Worm (Caenorhabditis elegans) whole organism, midembryonic: Measurements from ENCODE around the gene F54F12.1.

Experiments
- T22C8.4 ChIP-seq: fragments of 200-800 bp; sonication (Bioruptor generic); IDR thresholded peaks from 2 replicates; pipeline ENCODE4 v1.3.6; 2022; ENCODE audit warnings: missing genetic modification characterization, missing compliant biosample characterization
- cog-1 ChIP-seq: sonication (generic microtip); optimal IDR thresholded peaks from 2 replicates; lab custom pipeline; 2016; ENCODE audit warnings: missing genetic modification characterization, missing compliant biosample characterization
- flt-1 ChIP-seq: fragments of 200-800 bp; sonication (Bioruptor generic); IDR thresholded peaks from 2 replicates; pipeline ENCODE4 v1.3.6; 2022; ENCODE audit warnings: missing genetic modification characterization, missing compliant biosample characterization
- klf-2 ChIP-seq: fragments of 200-800 bp; sonication (Bioruptor generic); conservative IDR thresholded peaks from 2 replicates; pipeline ENCODE4 v1.3.6; 2022; ENCODE audit warnings: missing genetic modification reagents, missing genetic modification characterization, missing compliant biosample characterization
- med-1 ChIP-seq: sonication (generic microtip); optimal IDR thresholded peaks from 2 replicates; lab custom pipeline; 2017; ENCODE audit warnings: missing genetic modification characterization, mild to moderate bottlenecking, missing compliant biosample characterization, antibody characterized with exemption, missing genetic modification reagents; ENCODE audit not compliant: insufficient read depth
- ref-1 ChIP-seq: fragments of 200-800 bp; sonication (Bioruptor generic); conservative IDR thresholded peaks from 2 replicates; pipeline ENCODE4 v1.3.6; 2022; ENCODE audit warnings: missing genetic modification reagents, missing genetic modification characterization, missing compliant biosample characterization
- tab-1 ChIP-seq: fragments of 200-800 bp; sonication (Bioruptor generic); IDR thresholded peaks from 2 replicates; pipeline ENCODE4 v1.3.6; 2022; ENCODE audit warnings: missing genetic modification characterization, missing compliant biosample characterization
- ztf-23 ChIP-seq: fragments of 200-800 bp; sonication (Bioruptor generic); IDR thresholded peaks from 2 replicates; pipeline ENCODE4 v1.3.6; 2022; ENCODE audit warnings: missing genetic modification reagents, missing genetic modification characterization, missing compliant biosample characterization
- ztf-29 ChIP-seq: fragments of 200-800 bp; sonication (Bioruptor generic); IDR thresholded peaks from 2 replicates; pipeline ENCODE4 v1.3.6; 2022; ENCODE audit warnings: missing genetic modification reagents, missing genetic modification characterization, missing compliant biosample characterization

Gene F54F12.1

ce11 chrIII:13069416-13069815, 14.2 kb upstream of the F54F12.1 start:
- TF ChIP-seq ztf-29 (no peak), tab-1 (GFP tag; lab: Robert Waterston, UW) (no peak), cog-1 (tag; lab: Kevin White, UChicago) (no peak), ref-1 (GFP tag; lab: Robert Waterston, UW) (no peak), ztf-23 (GFP tag; lab: Robert Waterston, UW) (no peak), flt-1 (GFP tag; lab: Robert Waterston, UW) (no peak), T22C8.4 (no peak), klf-2 (GFP tag; lab: Robert Waterston, UW) (no peak), med-1 (GFP tag; lab: Kevin White, UChicago) (no peak)

- 0 out of 2 replicates have a peak, but pooled peaks have one; percentile 18 for TF ChIP-seq tab-1 (GFP tag; lab: Robert Waterston, UW)
- TF ChIP-seq ztf-29: no peak; the same call in 1 of the 2 replicates
- TF ChIP-seq flt-1 (GFP tag; lab: Robert Waterston, UW): peak; percentile 81
- no peak for TF ChIP-seq med-1 (GFP tag; lab: Kevin White, UChicago)
- peak; percentile 78 for TF ChIP-seq ztf-23 (GFP tag; lab: Robert Waterston, UW)
- TF ChIP-seq cog-1 (tag; lab: Kevin White, UChicago): peak; percentile 91
- no peak for TF ChIP-seq klf-2 (GFP tag; lab: Robert Waterston, UW)
Observed at ce11 chrIII:13067884-13068767, 12.9 kb upstream of the F54F12.1 start.

- no peak for TF ChIP-seq cog-1 (tag; lab: Kevin White, UChicago)
- no peak for TF ChIP-seq ref-1 (GFP tag; lab: Robert Waterston, UW)
- no peak for TF ChIP-seq ztf-23 (GFP tag; lab: Robert Waterston, UW)
- no peak for TF ChIP-seq med-1 (GFP tag; lab: Kevin White, UChicago)
- no peak for TF ChIP-seq T22C8.4
- TF ChIP-seq ztf-29: no peak
- TF ChIP-seq klf-2 (GFP tag; lab: Robert Waterston, UW): no peak
- no peak for TF ChIP-seq flt-1 (GFP tag; lab: Robert Waterston, UW)
- no peak for TF ChIP-seq tab-1 (GFP tag; lab: Robert Waterston, UW)
Observed at ce11 chrIII:13066828-13067227, 11.6 kb upstream of the F54F12.1 start.

- TF ChIP-seq cog-1 (tag; lab: Kevin White, UChicago) (no peak), ref-1 (GFP tag; lab: Robert Waterston, UW) (no peak), ztf-23 (GFP tag; lab: Robert Waterston, UW) (no peak), tab-1 (GFP tag; lab: Robert Waterston, UW) (no peak), med-1 (GFP tag; lab: Kevin White, UChicago) (no peak), ztf-29 (no peak), T22C8.4 (no peak), klf-2 (GFP tag; lab: Robert Waterston, UW) (no peak), flt-1 (GFP tag; lab: Robert Waterston, UW) (no peak)
Observed at ce11 chrIII:13065694-13066093, 10.5 kb upstream of the F54F12.1 start.

ce11 chrIII:13064213-13065184, 9.3 kb upstream of the F54F12.1 start:
- no peak for TF ChIP-seq ztf-29
- TF ChIP-seq ref-1 (GFP tag; lab: Robert Waterston, UW): no peak
- TF ChIP-seq T22C8.4: no peak
- TF ChIP-seq flt-1 (GFP tag; lab: Robert Waterston, UW): no peak
- TF ChIP-seq med-1 (GFP tag; lab: Kevin White, UChicago): no peak
- TF ChIP-seq tab-1 (GFP tag; lab: Robert Waterston, UW): no peak
- peak; percentile 4 for TF ChIP-seq cog-1 (tag; lab: Kevin White, UChicago)

ce11 chrIII:13062989-13063388, 7.7 kb upstream of the F54F12.1 start:
- TF ChIP-seq med-1 (GFP tag; lab: Kevin White, UChicago): peak; percentile 4
- TF ChIP-seq cog-1 (tag; lab: Kevin White, UChicago): no peak

- TF ChIP-seq ref-1 (GFP tag; lab: Robert Waterston, UW) (no peak), T22C8.4 (no peak), ztf-23 (GFP tag; lab: Robert Waterston, UW) (peak; percentile 82), flt-1 (GFP tag; lab: Robert Waterston, UW) (peak; percentile 68; the same call in 1 of the 2 replicates), cog-1 (tag; lab: Kevin White, UChicago) (peak; percentile 98)
Observed at ce11 chrIII:13062414-13062965, 7.2 kb upstream of the F54F12.1 start.

ce11 chrIII:13061734-13062133, 6.5 kb upstream of the F54F12.1 start:
- TF ChIP-seq T22C8.4 (no peak), tab-1 (GFP tag; lab: Robert Waterston, UW) (no peak), cog-1 (tag; lab: Kevin White, UChicago) (no peak), klf-2 (GFP tag; lab: Robert Waterston, UW) (no peak), ztf-23 (GFP tag; lab: Robert Waterston, UW) (no peak), flt-1 (GFP tag; lab: Robert Waterston, UW) (no peak), ref-1 (GFP tag; lab: Robert Waterston, UW) (no peak), med-1 (GFP tag; lab: Kevin White, UChicago) (no peak), ztf-29 (no peak)
